Fruit fly (Drosophila melanogaster) whole organism, adult: Measurements from ENCODE around the gene DNaseII.

Experiments used
- CG12768 ChIP-seq: fragments of 200-800 bp; sonication (Bioruptor generic); optimal IDR thresholded peaks from 2 replicates; lab custom pipeline; 2017; ENCODE audit warnings: missing biosample characterization, missing genetic modification characterization, mild to moderate bottlenecking, moderate library complexity, missing genetic modification reagents
- CG14711 ChIP-seq: fragments of 200-800 bp; sonication (Bioruptor generic); optimal IDR thresholded peaks from 2 replicates; lab custom pipeline; 2018; ENCODE audit warnings: missing biosample characterization, mild to moderate bottlenecking, missing genetic modification characterization, moderate library complexity
- CG33017 ChIP-seq: fragments of 200-800 bp; sonication (Bioruptor generic); optimal IDR thresholded peaks from 2 replicates; lab custom pipeline; 2018; ENCODE audit warnings: missing biosample characterization, mild to moderate bottlenecking, missing genetic modification characterization, moderate library complexity
- CG5204 ChIP-seq: fragments of 200-800 bp; sonication (Bioruptor generic); optimal IDR thresholded peaks from 2 replicates; lab custom pipeline; 2016; ENCODE audit warnings: missing biosample characterization, missing genetic modification characterization
- CG7045 ChIP-seq: fragments of 200-800 bp; sonication (Bioruptor generic); optimal IDR thresholded peaks from 2 replicates; lab custom pipeline; 2017; ENCODE audit warnings: missing biosample characterization, mild to moderate bottlenecking, missing genetic modification characterization
- Clk ChIP-seq: fragments of 200-800 bp; sonication (Bioruptor generic); optimal IDR thresholded peaks from 2 replicates; lab custom pipeline; 2017; ENCODE audit warnings: missing biosample characterization, missing genetic modification characterization
- Crg-1 ChIP-seq: fragments of 200-800 bp; sonication (Bioruptor generic); optimal IDR thresholded peaks from 2 replicates; lab custom pipeline; 2016; ENCODE audit warnings: missing biosample characterization, missing genetic modification characterization
- Hr96 ChIP-seq: fragments of 200-800 bp; sonication (Bioruptor generic); optimal IDR thresholded peaks from 2 replicates; lab custom pipeline; 2016; ENCODE audit warnings: missing biosample characterization, missing genetic modification characterization
- bab1 ChIP-seq: fragments of 200-800 bp; sonication (Bioruptor generic); optimal IDR thresholded peaks from 3 replicates; lab custom pipeline; 2019; ENCODE audit warnings: missing biosample characterization, mild to moderate bottlenecking, missing genetic modification characterization, moderate library complexity
- cic ChIP-seq: fragments of 200-800 bp; sonication (Bioruptor generic); optimal IDR thresholded peaks from 2 replicates; lab custom pipeline; 2017; ENCODE audit warnings: missing biosample characterization, mild to moderate bottlenecking, missing genetic modification characterization, moderate library complexity
- cnc ChIP-seq, 2 experiments: fragments of >200 bp; optimal IDR thresholded peaks; 2 replicates each; lab custom pipeline; 2017
- ovo ChIP-seq: fragments of 200-800 bp; sonication (Bioruptor generic); optimal IDR thresholded peaks from 2 replicates; lab custom pipeline; 2016; ENCODE audit warnings: missing biosample characterization, missing genetic modification characterization
- pad ChIP-seq: fragments of 200-800 bp; sonication (Bioruptor generic); optimal IDR thresholded peaks from 3 replicates; lab custom pipeline; 2017; ENCODE audit warnings: missing biosample characterization, missing genetic modification characterization, mild to moderate bottlenecking, moderate library complexity, missing genetic modification reagents

dm6 chr3R:18050016-18050556, 30.9 kb downstream of the DNaseII start:
- TF ChIP-seq CG7045 (GFP tag; lab: Kevin White, UChicago) (no peak), CG12768 (GFP tag; lab: Kevin White, UChicago) (no peak), CG5204 (GFP tag; lab: Kevin White, UChicago) (no peak), Clk (GFP tag; lab: Kevin White, UChicago) (no peak), pad (no peak), cnc (optimal IDR thresholded peaks at IDR 0.05; lab: Kevin White, UChicago) (no peak), Hr96 (GFP tag; lab: Kevin White, UChicago) (no peak), bab1 (GFP tag; lab: Kevin White, UChicago) (no peak), cic (no peak), CG14711 (tag; lab: Kevin White, UChicago) (no peak), ovo (no peak), Crg-1 (GFP tag; lab: Kevin White, UChicago) (no peak), CG33017 (tag; lab: Kevin White, UChicago) (no peak)
